Worm (Caenorhabditis elegans): Measurements from ENCODE around the gene Y39A1A.2.

Gene Y39A1A.2

ce11 chrIII:10599699-10600098 lies 3.7 kb downstream of the Y39A1A.2 start (continued):
- no peak for TF ChIP-seq rec-8 (tag; optimal IDR thresholded peaks at IDR 0.05)
- TF ChIP-seq Y53G8AR.9 (GFP tag; conservative IDR thresholded peaks at IDR 0.05), result no peak
- TF ChIP-seq madf-3 (GFP tag; IDR thresholded peaks at IDR 0.05), result no peak
- no peak for TF ChIP-seq Y79H2A.3 (GFP tag; conservative IDR thresholded peaks at IDR 0.05)
- peak; percentile 70 for TF ChIP-seq mcd-1 (GFP tag; IDR thresholded peaks at IDR 0.05)
- no peak for TF ChIP-seq K11D2.4 (GFP tag; IDR thresholded peaks at IDR 0.05)
- TF ChIP-seq madf-8 (GFP tag; conservative IDR thresholded peaks at IDR 0.05), result no peak
- no peak for TF ChIP-seq lag-1 (GFP tag; IDR thresholded peaks at IDR 0.05)
- TF ChIP-seq F23B12.7 (tag; optimal IDR thresholded peaks at IDR 0.05; ENCODE audit: insufficient read depth), result peak; percentile 4
- no peak for TF ChIP-seq C17E4.6 (GFP tag; IDR thresholded peaks at IDR 0.05)
- TF ChIP-seq ceh-58 (GFP tag; IDR thresholded peaks at IDR 0.05), result no peak
- no peak for TF ChIP-seq ceh-27 (GFP tag; optimal IDR thresholded peaks at IDR 0.05)
- no peak for TF ChIP-seq B0035.1 (tag; optimal IDR thresholded peaks at IDR 0.05)
- no peak for TF ChIP-seq ama-1 (optimal IDR thresholded peaks at IDR 0.05)
- TF ChIP-seq ama-1 (GFP tag; optimal IDR thresholded peaks at IDR 0.05), result no peak
- no peak for TF ChIP-seq snpc-3.4 (tag; optimal IDR thresholded peaks at IDR 0.05)
- TF ChIP-seq dpff-1 (tag; optimal IDR thresholded peaks at IDR 0.05), result no peak
- TF ChIP-seq Y56A3A.18 (GFP tag; IDR thresholded peaks at IDR 0.05), result no peak
- TF ChIP-seq aptf-3 (GFP tag; IDR thresholded peaks at IDR 0.05), result no peak
- no peak for TF ChIP-seq sdz-38 (tag; optimal IDR thresholded peaks at IDR 0.05)
- TF ChIP-seq unc-62 (GFP tag; optimal IDR thresholded peaks at IDR 0.05), result no peak
- TF ChIP-seq nfya-1 (tag; optimal IDR thresholded peaks at IDR 0.05; ENCODE audit: borderline replicate concordance, insufficient read depth), result no peak
- no peak for TF ChIP-seq T26A5.8 (tag; optimal IDR thresholded peaks at IDR 0.05)
- TF ChIP-seq repo-1 (tag; optimal IDR thresholded peaks at IDR 0.05), result no peak
- no peak for TF ChIP-seq ztf-3 (GFP tag; optimal IDR thresholded peaks at IDR 0.05)
- TF ChIP-seq let-607 (tag; optimal IDR thresholded peaks at IDR 0.05), result no peak
- no peak for TF ChIP-seq xnd-1 (tag; optimal IDR thresholded peaks at IDR 0.05)
- TF ChIP-seq hmg-20 (GFP tag; IDR thresholded peaks at IDR 0.05), result no peak
- no peak for TF ChIP-seq F52B5.7 (tag; optimal IDR thresholded peaks at IDR 0.05)
- TF ChIP-seq nhr-80 (tag; optimal IDR thresholded peaks at IDR 0.05), result peak; percentile 70
- no peak for TF ChIP-seq madf-10 (tag; optimal IDR thresholded peaks at IDR 0.05)
- no peak for TF ChIP-seq ZK185.1 (tag; optimal IDR thresholded peaks at IDR 0.05; ENCODE audit: poor library complexity, severe bottlenecking)
- no peak for TF ChIP-seq F55B11.4 (tag; optimal IDR thresholded peaks at IDR 0.05; ENCODE audit: borderline replicate concordance, insufficient read depth)
- TF ChIP-seq zfh-2 (GFP tag; conservative IDR thresholded peaks at IDR 0.05), result no peak
- peak; percentile 7; the same call in 1 of the 2 replicates for TF ChIP-seq rcor-1 (GFP tag; IDR thresholded peaks at IDR 0.05)
- no peak for TF ChIP-seq akir-1 (GFP tag; optimal IDR thresholded peaks at IDR 0.05)
- no peak for TF ChIP-seq Y53F4B.3 (GFP tag; IDR thresholded peaks at IDR 0.05)
- 0 out of 2 replicates have a peak, but pooled peaks have one; percentile 28 for TF ChIP-seq B0336.3 (GFP tag; IDR thresholded peaks at IDR 0.05)
- TF ChIP-seq lin-26 (GFP tag; IDR thresholded peaks at IDR 0.05), result no peak
- peak; percentile 49; the same call in 1 of the 2 replicates for TF ChIP-seq hmg-1.2 (GFP tag; IDR thresholded peaks at IDR 0.05)
- no peak for TF ChIP-seq lsl-1 (GFP tag; optimal IDR thresholded peaks at IDR 0.05)
- TF ChIP-seq ztf-28 (GFP tag; IDR thresholded peaks at IDR 0.05), result no peak
- TF ChIP-seq egrh-3 (GFP tag; IDR thresholded peaks at IDR 0.05), result no peak
- TF ChIP-seq pha-4 (tag; optimal IDR thresholded peaks at IDR 0.05), result peak; percentile 32
- no peak for TF ChIP-seq somi-1 (GFP tag; optimal IDR thresholded peaks at IDR 0.05)
- no peak for TF ChIP-seq lin-35 (GFP tag; optimal IDR thresholded peaks at IDR 0.05)
- TF ChIP-seq ztf-25 (GFP tag; IDR thresholded peaks at IDR 0.05), result no peak
- TF ChIP-seq hlh-12 (tag; optimal IDR thresholded peaks at IDR 0.05), result no peak
- TF ChIP-seq snpc-1.1 (tag; optimal IDR thresholded peaks at IDR 0.05; ENCODE audit: insufficient read depth), result no peak
